Fruit fly (Drosophila melanogaster): ENCODE data around the gene EMC2B.

EMC2B gene

dm6 chr3R:16969361-16970355, 22.0 kb downstream of the EMC2B start (continued):
- TF ChIP-seq CG8290 (GFP tag; optimal IDR thresholded peaks at IDR 0.05) (peak; percentile 23), CG8290 (tag; optimal IDR thresholded peaks at IDR 0.05) (no peak), abd-A (tag; optimal IDR thresholded peaks at IDR 0.05) (peak; percentile 95), salm (tag; optimal IDR thresholded peaks at IDR 0.05) (peak; percentile 38), CG15479 (GFP tag; optimal IDR thresholded peaks at IDR 0.05) (peak; percentile 99), fd64A (GFP tag; optimal IDR thresholded peaks at IDR 0.05) (no peak), eve (GFP tag; optimal IDR thresholded peaks at IDR 0.05) (peak in 1 of 2 experiments; percentile 32), CG5245 (GFP tag; optimal IDR thresholded peaks at IDR 0.05) (peak; percentile 44), CG12299 (tag; optimal IDR thresholded peaks at IDR 0.05) (peak; percentile 33), lola (GFP tag; optimal IDR thresholded peaks at IDR 0.05) (peak in 1 of 3 experiments; percentile 78), Aef1 (GFP tag; IDR thresholded peaks at IDR 0.05) (peak; percentile 32; the same call in 1 of the 3 replicates), Bgb (GFP tag; IDR thresholded peaks at IDR 0.05; ENCODE audit: partially characterized antibody) (peak; percentile 27; the same call in 1 of the 2 replicates), CG14710 (tag; optimal IDR thresholded peaks at IDR 0.05) (peak; percentile 75), danr (GFP tag; IDR thresholded peaks at IDR 0.05) (no peak), CG17568 (GFP tag; optimal IDR thresholded peaks at IDR 0.05) (peak; percentile 5), CG9817 (tag; optimal IDR thresholded peaks at IDR 0.05) (peak; percentile 58), CG32532 (GFP tag; IDR thresholded peaks at IDR 0.05) (peak; percentile 67), MTF-1 (GFP tag; optimal IDR thresholded peaks at IDR 0.05; ENCODE audit: borderline replicate concordance) (peak; percentile 2), yki (optimal IDR thresholded peaks at IDR 0.05) (peak; percentile 23), Drgx (GFP tag; IDR thresholded peaks at IDR 0.05) (no peak; the same call in 1 of the 2 replicates), NC2β (GFP tag; optimal IDR thresholded peaks at IDR 0.05) (no peak), CrebB (tag; optimal IDR thresholded peaks at IDR 0.05) (peak; percentile 1), Ets65A (GFP tag) (peak; percentile 92), CG6254 (GFP tag; optimal IDR thresholded peaks at IDR 0.05) (peak; percentile 68), h (optimal IDR thresholded peaks at IDR 0.05) (no peak), E2f1 (GFP tag; IDR thresholded peaks at IDR 0.05) (peak; percentile 90), Scr (GFP tag; IDR thresholded peaks at IDR 0.05; ENCODE audit: partially characterized antibody) (no peak), eyg (GFP tag; optimal IDR thresholded peaks at IDR 0.05) (no peak), pzg (GFP tag; optimal IDR thresholded peaks at IDR 0.05) (peak; percentile 38), Fer3 (tag; optimal IDR thresholded peaks at IDR 0.05) (no peak), gfzf (GFP tag; optimal IDR thresholded peaks at IDR 0.05) (peak; percentile 43), CG13296 (GFP tag; optimal IDR thresholded peaks at IDR 0.05) (no peak), CG6654 (GFP tag; optimal IDR thresholded peaks at IDR 0.05) (peak; percentile 42), hb (GFP tag; IDR thresholded peaks at IDR 0.05; ENCODE audit: partially characterized antibody) (no peak), wek (GFP tag; optimal IDR thresholded peaks at IDR 0.05) (no peak), CG31365 (tag; optimal IDR thresholded peaks at IDR 0.05) (peak; percentile 13), stwl (tag; optimal IDR thresholded peaks at IDR 0.05) (no peak), CG34422 (GFP tag; IDR thresholded peaks at IDR 0.05) (peak; percentile 62; the same call in 1 of the 3 replicates), NFAT (GFP tag; IDR thresholded peaks at IDR 0.05) (peak; percentile 69; the same call in 1 of the 2 replicates), br (optimal IDR thresholded peaks at IDR 0.05) (no peak), Ssrp (tag; optimal IDR thresholded peaks at IDR 0.05) (no peak), Usf (GFP tag; optimal IDR thresholded peaks at IDR 0.05) (no peak), CG5953 (GFP tag; IDR thresholded peaks at IDR 0.05) (no peak; the same call in none of the 2 replicates), Gsc (GFP tag; IDR thresholded peaks at IDR 0.05) (no peak), phol (tag; optimal IDR thresholded peaks at IDR 0.05) (peak; percentile 77), hkb (optimal IDR thresholded peaks at IDR 0.05) (no peak), hkb (GFP tag; IDR thresholded peaks at IDR 0.05) (peak; percentile 62; the same call in 1 of the 2 replicates), inv (GFP tag; IDR thresholded peaks at IDR 0.05; ENCODE audit: partially characterized antibody) (no peak), Ada2b (GFP tag; IDR thresholded peaks at IDR 0.05) (peak; percentile 44; the same call in 1 of the 2 replicates)
